Worm (Caenorhabditis elegans): ENCODE measurements around the gene scpl-4.

Gene scpl-4

DNA sequence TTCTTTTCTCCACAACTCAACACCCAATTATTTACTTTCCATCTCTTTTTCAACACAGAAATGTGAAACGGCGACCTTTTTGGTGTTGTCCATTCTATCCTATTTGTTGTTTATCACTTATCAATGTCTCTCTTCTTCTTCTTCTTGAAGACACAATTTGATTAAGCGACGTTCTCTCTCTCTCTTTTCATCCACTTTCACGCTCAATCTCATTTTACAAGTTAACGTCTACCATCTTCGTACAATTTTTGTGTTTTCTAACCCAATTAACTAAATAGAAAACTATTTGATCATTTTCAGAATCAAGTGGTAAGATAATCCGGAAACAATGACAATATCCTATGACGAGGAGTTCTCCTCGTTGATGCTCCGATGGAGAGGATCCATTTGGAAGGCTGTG is 41.2 kb upstream of the scpl-4 start, which contains the start of gene best-14:
TSS of gene best-14 (plus strand) at position 301 of the 400 bp plus-strand sequence.
- TF ChIP-seq lim-7 (GFP tag; IDR thresholded peaks at IDR 0.05), result no peak
- TF ChIP-seq mdl-1 (tag; optimal IDR thresholded peaks at IDR 0.05), result no peak
- TF ChIP-seq snpc-4 (tag; optimal IDR thresholded peaks at IDR 0.05), result no peak
- TF ChIP-seq unc-62 (GFP tag; optimal IDR thresholded peaks at IDR 0.05 in 1 of 2), result peak in 1 of 2 experiments; percentile 34
- TF ChIP-seq unc-62 (tag; optimal IDR thresholded peaks at IDR 0.05), result no peak

ce11 chrV:10560621-10561020 is 38.3 kb upstream of the scpl-4 start, which contains the start of gene col-152:
Gene col-152, plus strand, starts transcription at chrV:10560921.
- TF ChIP-seq zip-11 (GFP tag; IDR thresholded peaks at IDR 0.05), result no peak
- TF ChIP-seq aha-1 (tag), result no peak
- no peak for TF ChIP-seq nhr-102 (tag; optimal IDR thresholded peaks at IDR 0.05)
- no peak for TF ChIP-seq F37D6.2 (tag; optimal IDR thresholded peaks at IDR 0.05)
- TF ChIP-seq ceh-20 (GFP tag; IDR thresholded peaks at IDR 0.05), result no peak

DNA sequence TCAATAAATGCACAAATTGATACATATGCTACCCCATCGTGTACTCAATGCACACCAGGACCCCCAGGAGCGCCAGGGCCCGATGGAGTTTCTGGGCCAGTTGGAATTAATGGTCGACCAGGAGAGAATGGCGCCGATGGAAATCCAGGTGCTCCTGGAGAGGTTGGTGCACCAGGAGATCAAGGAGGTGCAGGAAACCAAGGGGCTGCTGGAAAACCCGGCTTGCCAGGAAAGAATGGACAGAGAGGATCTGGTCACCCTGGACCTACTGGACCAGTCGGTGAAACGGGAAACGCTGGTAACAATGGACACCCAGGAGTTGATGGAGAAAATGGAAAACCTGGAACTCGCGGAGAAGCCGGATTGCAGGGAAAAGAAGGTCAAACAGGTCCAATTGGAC is 37.3 kb upstream of the scpl-4 start:
- TF ChIP-seq unc-62 (GFP tag; optimal IDR thresholded peaks at IDR 0.05 in 1 of 2), result peak in 1 of 2 experiments; percentile 73
- no peak for TF ChIP-seq unc-62 (tag; optimal IDR thresholded peaks at IDR 0.05)
- TF ChIP-seq set-16 (GFP tag; IDR thresholded peaks at IDR 0.05), result peak; percentile 84; the same call in 1 of the 2 replicates
- TF ChIP-seq dpl-1 (GFP tag; optimal IDR thresholded peaks at IDR 0.05), result no peak

DNA sequence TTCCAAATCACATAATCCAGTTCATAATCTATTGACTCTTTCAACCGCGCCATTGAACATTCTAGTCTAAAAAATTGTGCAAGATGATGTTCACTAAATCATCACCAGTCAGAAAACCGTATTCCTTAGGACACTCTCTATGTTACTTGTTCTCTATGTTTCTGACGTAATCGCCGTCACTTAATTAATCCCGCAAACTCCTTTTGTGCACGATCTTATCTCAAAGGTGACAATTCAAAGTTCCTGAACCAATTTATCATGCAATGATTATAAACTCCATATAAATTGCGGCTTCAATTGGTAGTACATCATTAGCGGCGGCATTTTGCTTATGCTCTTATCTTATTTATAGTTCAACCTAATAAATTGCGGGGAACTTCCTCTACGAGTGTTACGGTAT is 36.1 kb upstream of the scpl-4 start:
- TF ChIP-seq hmg-1.1 (GFP tag; IDR thresholded peaks at IDR 0.05) (no peak), cey-2 (tag; optimal IDR thresholded peaks at IDR 0.05; ENCODE audit: borderline replicate concordance, insufficient read depth) (no peak), lin-13 (GFP tag; optimal IDR thresholded peaks at IDR 0.05) (no peak), jun-1 (tag; optimal IDR thresholded peaks at IDR 0.05) (no peak), dve-1 (tag; optimal IDR thresholded peaks at IDR 0.05; ENCODE audit: insufficient read depth) (peak; percentile 18), F10B5.3 (tag; optimal IDR thresholded peaks at IDR 0.05) (no peak), dmd-6 (GFP tag; IDR thresholded peaks at IDR 0.05) (peak; percentile 82)

- TF ChIP-seq madf-9 (GFP tag; conservative IDR thresholded peaks at IDR 0.05) (no peak), aha-1 (tag) (peak; percentile 73), nhr-28 (tag; optimal IDR thresholded peaks at IDR 0.05) (peak; percentile 37), D1046.2 (GFP tag; IDR thresholded peaks at IDR 0.05) (no peak), zfp-3 (GFP tag; conservative IDR thresholded peaks at IDR 0.05) (no peak), ceh-28 (tag; optimal IDR thresholded peaks at IDR 0.05) (no peak), dve-1 (tag; optimal IDR thresholded peaks at IDR 0.05; ENCODE audit: insufficient read depth) (no peak), daf-19 (GFP tag; conservative IDR thresholded peaks at IDR 0.05) (no peak), set-16 (GFP tag; IDR thresholded peaks at IDR 0.05) (no peak), hlh-11 (tag; optimal IDR thresholded peaks at IDR 0.05) (peak; percentile 9), dmd-8 (GFP tag; IDR thresholded peaks at IDR 0.05) (no peak), nhr-48 (tag; optimal IDR thresholded peaks at IDR 0.05) (no peak), ZK546.5 (tag; optimal IDR thresholded peaks at IDR 0.05) (no peak), duxl-1 (tag; optimal IDR thresholded peaks at IDR 0.05; ENCODE audit: poor library complexity) (no peak)
Measured at ce11 chrV:10564140-10564539, 34.8 kb upstream of the scpl-4 start.

DNA sequence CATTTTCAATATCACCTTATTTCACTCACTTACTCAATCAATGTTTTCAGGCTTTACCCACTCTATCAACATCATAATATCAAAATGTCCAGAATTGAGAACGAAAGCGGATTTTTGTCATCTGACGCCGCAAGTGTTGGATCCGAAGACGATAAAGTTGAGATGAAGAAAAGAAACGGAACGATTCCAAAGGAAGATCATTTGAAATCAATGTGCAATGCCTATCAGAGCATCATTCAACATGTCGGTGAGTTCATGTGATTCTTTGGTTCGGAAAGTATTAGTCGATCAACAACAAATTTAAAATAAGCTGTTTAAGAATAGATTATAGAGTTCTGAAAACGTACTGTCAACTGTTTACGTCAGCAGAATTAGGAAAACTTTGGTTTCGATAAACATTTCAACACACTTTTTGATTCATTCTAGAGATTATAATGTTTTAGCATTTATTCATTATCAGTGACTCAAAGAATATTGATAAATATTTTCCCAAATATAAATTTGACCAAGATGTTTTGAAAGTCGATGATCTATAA is 34.0 kb upstream of the scpl-4 start, which contains the start of gene cat-4:
TSS of gene cat-4 (plus strand) at position 51 of the 536 bp plus-strand sequence.
- peak; percentile 13 for TF ChIP-seq hlh-11 (tag; optimal IDR thresholded peaks at IDR 0.05)
- TF ChIP-seq egl-27 (tag; optimal IDR thresholded peaks at IDR 0.05), result no peak
- TF ChIP-seq zfp-3 (GFP tag; conservative IDR thresholded peaks at IDR 0.05), result no peak
- peak; percentile 57 for TF ChIP-seq dmd-6 (GFP tag; IDR thresholded peaks at IDR 0.05)
- TF ChIP-seq nhr-111 (GFP tag; optimal IDR thresholded peaks at IDR 0.05), result no peak
- peak; percentile 8 for TF ChIP-seq dve-1 (tag; optimal IDR thresholded peaks at IDR 0.05; ENCODE audit: insufficient read depth)
- no peak for TF ChIP-seq daf-12 (tag; optimal IDR thresholded peaks at IDR 0.05)
- peak; percentile 3 for TF ChIP-seq nhr-10 (tag; optimal IDR thresholded peaks at IDR 0.05)
- peak in 1 of 2 experiments; percentile 33 for TF ChIP-seq unc-62 (GFP tag; optimal IDR thresholded peaks at IDR 0.05 in 1 of 2)
- no peak for TF ChIP-seq unc-62 (tag; optimal IDR thresholded peaks at IDR 0.05)
- no peak for TF ChIP-seq daf-16 (GFP tag; optimal IDR thresholded peaks at IDR 0.05)
- peak; percentile 80 for TF ChIP-seq daf-16 (tag; optimal IDR thresholded peaks at IDR 0.05)
- peak; percentile 8 for TF ChIP-seq nhr-77 (tag; optimal IDR thresholded peaks at IDR 0.05)
